Worm (Caenorhabditis elegans): Measurements from ENCODE around the gene Y75D11A.2.
"Not testable (repeated sequence)": the region's sequence is repeated elsewhere in the genome, so short reads cannot be mapped to it uniquely, and the experiment has no call there.

The Y75D11A.2 gene

ce11 chrX:1742530-1742929 is at the start of gene Y75D11A.2:
Y75D11A.2 (plus strand) TSS chrX:1742830.
- TF ChIP-seq ztf-11, elt-1, nhr-67 (tag; optimal IDR thresholded peaks at IDR 0.05): not testable (repeated sequence)

- TF ChIP-seq lin-15B, mml-1, lsy-12 (tag; optimal IDR thresholded peaks at IDR 0.05): not testable (repeated sequence)
Observed at ce11 chrX:1696879-1697278, 45.8 kb upstream of the Y75D11A.2 start, which contains the start of gene C36C9.4. C36C9.4 (minus strand) TSS chrX:1696979.

ce11 chrX:1698476-1698875 is 44.2 kb upstream of the Y75D11A.2 start:
- TF ChIP-seq ceh-16 (tag; optimal IDR thresholded peaks at IDR 0.05) (no peak), ceh-28 (tag; optimal IDR thresholded peaks at IDR 0.05) (no peak), hmg-11 (tag; optimal IDR thresholded peaks at IDR 0.05) (no peak), nhr-25 (tag; optimal IDR thresholded peaks at IDR 0.05) (no peak), nhr-12 (tag; optimal IDR thresholded peaks at IDR 0.05) (no peak), nhr-67 (tag; optimal IDR thresholded peaks at IDR 0.05) (no peak), mdl-1 (tag; optimal IDR thresholded peaks at IDR 0.05) (no peak), ztf-4 (tag; optimal IDR thresholded peaks at IDR 0.05) (no peak), elt-2 (tag; optimal IDR thresholded peaks at IDR 0.05) (no peak)

- TF ChIP-seq unc-62 (GFP tag; optimal IDR thresholded peaks at IDR 0.05) = no peak
- no peak for TF ChIP-seq nhr-43 (tag; optimal IDR thresholded peaks at IDR 0.05; ENCODE audit: poor library complexity, severe bottlenecking)
- TF ChIP-seq nhr-23 (tag; optimal IDR thresholded peaks at IDR 0.05) = no peak
- no peak for TF ChIP-seq ztf-4 (tag; optimal IDR thresholded peaks at IDR 0.05)
- no peak for TF ChIP-seq nhr-237 (tag; optimal IDR thresholded peaks at IDR 0.05)
- no peak for TF ChIP-seq elt-2 (tag; optimal IDR thresholded peaks at IDR 0.05)
- no peak for TF ChIP-seq fkh-2 (tag; optimal IDR thresholded peaks at IDR 0.05)
- no peak for TF ChIP-seq ceh-82 (tag; optimal IDR thresholded peaks at IDR 0.05)
- TF ChIP-seq nhr-25 (tag; optimal IDR thresholded peaks at IDR 0.05) = no peak
- no peak for TF ChIP-seq eor-1 (tag; optimal IDR thresholded peaks at IDR 0.05)
- no peak for TF ChIP-seq nhr-76 (tag; optimal IDR thresholded peaks at IDR 0.05)
- TF ChIP-seq nhr-11 (tag; optimal IDR thresholded peaks at IDR 0.05) = no peak
- no peak for TF ChIP-seq R02D3.7 (tag; optimal IDR thresholded peaks at IDR 0.05)
- no peak for TF ChIP-seq nfya-1 (tag; optimal IDR thresholded peaks at IDR 0.05; ENCODE audit: insufficient read depth)
- no peak for TF ChIP-seq elt-3 (tag; optimal IDR thresholded peaks at IDR 0.05)
Observed at ce11 chrX:1703049-1703448, 39.6 kb upstream of the Y75D11A.2 start.

- TF ChIP-seq mml-1 (tag; optimal IDR thresholded peaks at IDR 0.05) (no peak), ztf-11 (tag; optimal IDR thresholded peaks at IDR 0.05) (no peak), lin-39 (tag; optimal IDR thresholded peaks at IDR 0.05) (no peak), fos-1 (tag; optimal IDR thresholded peaks at IDR 0.05) (no peak), ztf-4 (tag; optimal IDR thresholded peaks at IDR 0.05) (no peak)
Observed at ce11 chrX:1703840-1704239, 38.8 kb upstream of the Y75D11A.2 start, which contains the start of gene C36C9.5. C36C9.5 (minus strand) TSS chrX:1703940.

ce11 chrX:1706538-1706937 is 36.1 kb upstream of the Y75D11A.2 start, which contains the start of gene F07G6.5:
F07G6.5 (minus strand) TSS chrX:1706638.
- TF ChIP-seq pqm-1 (tag; optimal IDR thresholded peaks at IDR 0.05) (no peak), nhr-67 (tag; optimal IDR thresholded peaks at IDR 0.05) (no peak), pha-4 (tag; optimal IDR thresholded peaks at IDR 0.05) (no peak), lin-15B (tag; optimal IDR thresholded peaks at IDR 0.05) (no peak), nhr-25 (tag; optimal IDR thresholded peaks at IDR 0.05) (no peak), ztf-4 (tag; optimal IDR thresholded peaks at IDR 0.05) (no peak), ama-1 (optimal IDR thresholded peaks at IDR 0.05) (no peak), nhr-28 (tag; optimal IDR thresholded peaks at IDR 0.05) (no peak), lsy-12 (tag; optimal IDR thresholded peaks at IDR 0.05) (no peak), jun-1 (tag; optimal IDR thresholded peaks at IDR 0.05) (no peak), unc-39 (tag; optimal IDR thresholded peaks at IDR 0.05) (no peak), fkh-2 (tag; optimal IDR thresholded peaks at IDR 0.05) (no peak), nhr-237 (tag; optimal IDR thresholded peaks at IDR 0.05) (no peak), nhr-12 (tag; optimal IDR thresholded peaks at IDR 0.05) (no peak), nhr-11 (tag; optimal IDR thresholded peaks at IDR 0.05) (no peak), zag-1 (tag; optimal IDR thresholded peaks at IDR 0.05) (no peak), eor-1 (tag; optimal IDR thresholded peaks at IDR 0.05) (no peak), nhr-43 (tag; optimal IDR thresholded peaks at IDR 0.05; ENCODE audit: poor library complexity, severe bottlenecking) (no peak)
